Fruit fly (Drosophila melanogaster) S2 (cell line): ENCODE results near the gene bigmax.

Experiments used
- CG8478 ChIP-seq: fragments of >200 bp; optimal IDR thresholded peaks from 2 replicates; lab custom pipeline; 2018
- CTCF ChIP-seq, 2 experiments: fragments of >200 bp; optimal IDR thresholded peaks; 2 replicates each; lab custom pipeline; 2018

dm6 chr3R:27292159-27292880 is 4.0 kb upstream of the bigmax start, which contains the start of gene CG3348:
- TF ChIP-seq CTCF (optimal IDR thresholded peaks at IDR 0.05; lab: Kevin White, UChicago) (no peak), CG8478 (lab: Kevin White, UChicago) (no peak)
